Worm (Caenorhabditis elegans) whole organism, L3 larva: ENCODE results near the gene T16G12.10.

ENCODE experiments used
- ama-1 ChIP-seq: fragments of 150-350 bp; optimal IDR thresholded peaks from 2 replicates; lab custom pipeline; 2018
- lin-39 ChIP-seq: fragments of 150-350 bp; optimal IDR thresholded peaks from 2 replicates; lab custom pipeline; 2018; ENCODE audit warnings: missing biosample characterization, missing genetic modification reagents, missing genetic modification characterization
- nfya-1 ChIP-seq: sonication (generic microtip); optimal IDR thresholded peaks from 2 replicates; lab custom pipeline; 2017; ENCODE audit warnings: missing genetic modification characterization, mild to moderate bottlenecking, missing compliant biosample characterization, antibody characterized with exemption, moderate library complexity; ENCODE audit not compliant: insufficient read depth
- nhr-12 ChIP-seq: fragments of 150-350 bp; optimal IDR thresholded peaks from 2 replicates; lab custom pipeline; 2014; ENCODE audit warnings: missing biosample characterization, missing genetic modification characterization
- nhr-28 ChIP-seq: fragments of 150-350 bp; optimal IDR thresholded peaks from 2 replicates; lab custom pipeline; 2014; ENCODE audit warnings: missing biosample characterization, missing genetic modification characterization
- nhr-76 ChIP-seq: fragments of 150-350 bp; sonication (generic microtip); optimal IDR thresholded peaks from 5 replicates; lab custom pipeline; 2014; ENCODE audit warnings: missing biosample characterization, missing genetic modification characterization
- sea-2 ChIP-seq: fragments of 150-350 bp; sonication (generic microtip); optimal IDR thresholded peaks from 4 replicates; lab custom pipeline; 2014; ENCODE audit warnings: missing biosample characterization, missing genetic modification reagents, missing genetic modification characterization
- tbx-2 ChIP-seq: sonication (generic microtip); optimal IDR thresholded peaks from 2 replicates; lab custom pipeline; 2016; ENCODE audit warnings: mild to moderate bottlenecking, missing genetic modification characterization, missing compliant biosample characterization
- unc-39 ChIP-seq: sonication (generic microtip); optimal IDR thresholded peaks from 4 replicates; lab custom pipeline; 2017; ENCODE audit warnings: missing biosample characterization, missing genetic modification characterization
- unc-62 ChIP-seq: fragments of 150-350 bp; sonication (generic microtip); optimal IDR thresholded peaks from 4 replicates; lab custom pipeline; 2014; ENCODE audit warnings: missing biosample characterization, missing genetic modification reagents, missing genetic modification characterization

DNA sequence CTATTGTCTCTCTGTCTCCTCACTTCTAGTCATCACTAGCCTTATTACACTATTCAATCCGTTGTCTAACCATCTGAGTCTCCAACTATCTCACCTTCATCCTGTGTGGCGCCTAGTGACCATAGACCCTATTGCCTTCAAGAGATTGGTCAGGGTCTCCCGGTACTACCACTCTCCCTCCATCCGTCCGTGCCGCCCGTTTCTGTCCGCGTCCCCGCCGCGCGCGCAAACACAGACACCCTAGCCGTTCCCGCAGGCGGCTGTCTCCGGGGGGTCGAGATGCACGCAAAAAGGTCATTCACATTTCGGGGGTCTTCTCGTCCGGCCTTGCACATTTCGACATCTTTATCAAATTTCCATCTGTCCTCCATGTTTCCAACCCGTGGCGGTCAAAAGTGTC lies 38.6 kb upstream of the T16G12.10 start:
- TF ChIP-seq unc-62 (GFP tag; lab: Kevin White, UChicago) (no peak), sea-2 (GFP tag; lab: Kevin White, UChicago) (no peak), nhr-12 (no peak), ama-1 (no peak), nhr-28 (tag; lab: Kevin White, UChicago) (no peak), nfya-1 (tag; lab: Kevin White, UChicago) (peak; percentile 93), unc-39 (no peak), tbx-2 (tag; lab: Kevin White, UChicago) (peak; percentile 11), lin-39 (tag; lab: Kevin White, UChicago) (peak; percentile 50), nhr-76 (tag; lab: Kevin White, UChicago) (no peak)
